In the genomic region with DNA sequence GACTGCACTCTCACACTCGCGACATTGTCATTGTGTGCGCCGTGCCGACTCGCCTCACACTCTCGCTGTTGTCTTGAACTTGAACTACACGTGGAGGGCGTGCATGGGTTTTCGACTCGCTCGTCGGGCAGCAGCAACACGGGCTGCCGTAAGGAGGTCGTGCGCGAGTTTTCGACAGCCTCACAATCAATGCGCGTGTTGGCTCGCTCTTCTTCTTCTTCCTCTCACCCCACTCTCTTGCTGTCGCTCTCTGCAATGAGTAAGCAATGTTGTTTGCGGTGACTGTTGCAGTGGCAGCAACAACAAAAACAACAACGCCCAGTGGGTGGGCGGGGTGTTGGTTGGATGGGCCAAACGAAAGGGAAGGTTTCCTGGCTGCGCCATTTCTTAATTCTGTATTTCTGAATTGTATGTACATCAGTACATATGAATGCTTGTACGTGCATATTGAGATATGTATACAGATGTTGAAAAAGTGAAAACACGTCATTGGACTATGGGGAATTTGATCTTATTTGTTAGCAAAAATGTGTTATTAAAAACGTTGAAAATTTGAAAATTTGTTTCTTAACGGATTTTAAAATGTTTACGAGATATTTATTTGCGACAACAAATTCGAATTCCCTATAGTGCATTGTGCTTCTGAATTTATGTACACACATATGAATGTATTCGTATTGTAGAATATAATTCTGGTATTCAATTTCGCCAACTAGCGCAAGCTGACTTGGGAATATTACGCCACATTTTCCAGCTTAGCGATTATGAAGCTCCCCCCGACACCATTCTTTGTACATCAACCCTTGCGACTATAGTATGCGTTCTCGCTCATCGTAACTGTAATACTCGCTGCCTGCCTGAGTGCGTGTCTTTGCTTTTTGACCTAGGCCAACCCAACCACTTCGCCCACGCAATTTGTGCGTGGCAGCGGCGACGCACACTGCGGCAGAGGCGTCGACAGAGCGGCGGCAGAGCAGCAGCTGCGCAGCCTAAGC, we compare ENCODE assay signal across 2 fruit fly cellular contexts.
TF ChIP-seq lines count a peak whose summit lies in the region.

No protein-coding gene starts in this region.

TF ChIP-seq in whole organism, embryonic, 481 proteins besides CTCF, POLR2A, EP300 and RAD21 (continued from another document and continues in another):
- TF ChIP-seq CG4282 (GFP tag; optimal IDR thresholded peaks at IDR 0.05; lab: Kevin White, UChicago): peak; percentile 34
- peak; percentile 97 for TF ChIP-seq kni (GFP tag; optimal IDR thresholded peaks at IDR 0.05; lab: Kevin White, UChicago)
- TF ChIP-seq pan (optimal IDR thresholded peaks at IDR 0.05; lab: Kevin White, UChicago): no peak
- TF ChIP-seq pan (GFP tag; optimal IDR thresholded peaks at IDR 0.05 in 1 of 2, IDR thresholded peaks at IDR 0.05 in 1 of 2): peak in 1 of 2 experiments; percentile 39
- no peak for TF ChIP-seq CG18011 (GFP tag; optimal IDR thresholded peaks at IDR 0.05; lab: Kevin White, UChicago)
- no peak for TF ChIP-seq BEAF-32 (GFP tag; optimal IDR thresholded peaks at IDR 0.05; lab: Kevin White, UChicago)
- no peak for TF ChIP-seq tio (GFP tag; optimal IDR thresholded peaks at IDR 0.05; lab: Kevin White, UChicago)
- TF ChIP-seq insv (GFP tag; optimal IDR thresholded peaks at IDR 0.05; lab: Kevin White, UChicago): peak in 1 of 2 experiments; percentile 73
- TF ChIP-seq CG11696 (GFP tag; IDR thresholded peaks at IDR 0.05; lab: Robert Waterston, UW): peak; percentile 40; the same call in 1 of the 2 replicates
- TF ChIP-seq Ets65A (GFP tag; lab: Kevin White, UChicago): peak; percentile 52
- no peak for TF ChIP-seq CG6683 (GFP tag; optimal IDR thresholded peaks at IDR 0.05; lab: Kevin White, UChicago)
- no peak for TF ChIP-seq Bdp1 (GFP tag; optimal IDR thresholded peaks at IDR 0.05; lab: Kevin White, UChicago)
- TF ChIP-seq maf-S (GFP tag; optimal IDR thresholded peaks at IDR 0.05; lab: Kevin White, UChicago): no peak
- no peak for TF ChIP-seq sc (optimal IDR thresholded peaks at IDR 0.05; lab: Kevin White, UChicago)
- peak; percentile 25 for TF ChIP-seq sc (GFP tag; optimal IDR thresholded peaks at IDR 0.05; lab: Kevin White, UChicago)
- TF ChIP-seq CG12942 (GFP tag; optimal IDR thresholded peaks at IDR 0.05; lab: Kevin White, UChicago): no peak
- no peak for TF ChIP-seq CG4404 (GFP tag; IDR thresholded peaks at IDR 0.05; lab: Robert Waterston, UW)
- TF ChIP-seq CG12769 (tag; optimal IDR thresholded peaks at IDR 0.05; lab: Kevin White, UChicago): peak; percentile 81
- TF ChIP-seq CG9437 (GFP tag; optimal IDR thresholded peaks at IDR 0.05; lab: Kevin White, UChicago): no peak
- TF ChIP-seq tup (GFP tag; optimal IDR thresholded peaks at IDR 0.05; lab: Kevin White, UChicago): no peak
- TF ChIP-seq Eip74EF (GFP tag; optimal IDR thresholded peaks at IDR 0.05; lab: Kevin White, UChicago): peak in 1 of 2 experiments; percentile 45
- no peak for TF ChIP-seq Camta (GFP tag; optimal IDR thresholded peaks at IDR 0.05; lab: Kevin White, UChicago)
- peak; percentile 22 for TF ChIP-seq CG10431 (GFP tag; optimal IDR thresholded peaks at IDR 0.05; lab: Kevin White, UChicago)
- peak; percentile 18; the same call in 1 of the 2 replicates for TF ChIP-seq ttk (GFP tag; IDR thresholded peaks at IDR 0.05; lab: Robert Waterston, UW)
- TF ChIP-seq gro (GFP tag; optimal IDR thresholded peaks at IDR 0.05; lab: Kevin White, UChicago): peak; percentile 55
- TF ChIP-seq wek (GFP tag; optimal IDR thresholded peaks at IDR 0.05; lab: Kevin White, UChicago): no peak
- peak; percentile 5 for TF ChIP-seq Dek (tag; optimal IDR thresholded peaks at IDR 0.05; lab: Kevin White, UChicago)
- 0 out of 2 replicates have a peak, but pooled peaks have one; percentile 6 for TF ChIP-seq ranshi (GFP tag; IDR thresholded peaks at IDR 0.05; lab: Robert Waterston, UW)
- no peak for TF ChIP-seq CG33213 (GFP tag; optimal IDR thresholded peaks at IDR 0.05; lab: Kevin White, UChicago)
- peak; percentile 93 for TF ChIP-seq dm (GFP tag; optimal IDR thresholded peaks at IDR 0.05; lab: Kevin White, UChicago)
- TF ChIP-seq Side (GFP tag; optimal IDR thresholded peaks at IDR 0.05; lab: Kevin White, UChicago): peak; percentile 44
- peak; percentile 67 for TF ChIP-seq CG4707 (GFP tag; optimal IDR thresholded peaks at IDR 0.05; lab: Kevin White, UChicago)
- TF ChIP-seq CG11560 (tag; IDR thresholded peaks at IDR 0.05; lab: Robert Waterston, UW): no peak
- peak; percentile 62; the same call in 1 of the 2 replicates for TF ChIP-seq seq (GFP tag; IDR thresholded peaks at IDR 0.05; lab: Robert Waterston, UW)
- no peak for TF ChIP-seq CG12104 (GFP tag; optimal IDR thresholded peaks at IDR 0.05; lab: Kevin White, UChicago)
- no peak for TF ChIP-seq psq (GFP tag; optimal IDR thresholded peaks at IDR 0.05; lab: Kevin White, UChicago)
- TF ChIP-seq gsb (GFP tag; IDR thresholded peaks at IDR 0.05; lab: Robert Waterston, UW): no peak
- TF ChIP-seq Myb (GFP tag; optimal IDR thresholded peaks at IDR 0.05; lab: Kevin White, UChicago): peak; percentile 31
- peak; percentile 51; the same call in 1 of the 2 replicates for TF ChIP-seq NFAT (GFP tag; IDR thresholded peaks at IDR 0.05; lab: Robert Waterston, UW)
- peak; percentile 100 for TF ChIP-seq chinmo (GFP tag; IDR thresholded peaks at IDR 0.05; lab: Robert Waterston, UW; ENCODE audit: partially characterized antibody)
- peak; percentile 58 for TF ChIP-seq sob (GFP tag; IDR thresholded peaks at IDR 0.05; lab: Robert Waterston, UW)
- no peak for TF ChIP-seq pita (GFP tag; optimal IDR thresholded peaks at IDR 0.05; lab: Kevin White, UChicago)
- no peak for TF ChIP-seq gt (GFP tag; IDR thresholded peaks at IDR 0.05; lab: Robert Waterston, UW)
- no peak for TF ChIP-seq dati (GFP tag; IDR thresholded peaks at IDR 0.05; lab: Robert Waterston, UW)
- TF ChIP-seq CG15011 (GFP tag; optimal IDR thresholded peaks at IDR 0.05; lab: Kevin White, UChicago): no peak
- no peak for TF ChIP-seq Gsc (GFP tag; IDR thresholded peaks at IDR 0.05; lab: Robert Waterston, UW)
- peak; percentile 97 for TF ChIP-seq Med (GFP tag; lab: Kevin White, UChicago)
- TF ChIP-seq CG16779 (GFP tag; IDR thresholded peaks at IDR 0.05; lab: Robert Waterston, UW): no peak
- no peak for TF ChIP-seq CG17612 (GFP tag; IDR thresholded peaks at IDR 0.05; lab: Robert Waterston, UW)
- TF ChIP-seq CG15514 (GFP tag; optimal IDR thresholded peaks at IDR 0.05; lab: Kevin White, UChicago): peak; percentile 7
- TF ChIP-seq CG15073 (GFP tag; optimal IDR thresholded peaks at IDR 0.05; lab: Kevin White, UChicago): no peak
- peak; percentile 1 for TF ChIP-seq CG2875 (GFP tag; optimal IDR thresholded peaks at IDR 0.05; lab: Kevin White, UChicago)
- peak; percentile 38 for TF ChIP-seq CG8388 (GFP tag; optimal IDR thresholded peaks at IDR 0.05; lab: Kevin White, UChicago)
- TF ChIP-seq ssp (GFP tag; IDR thresholded peaks at IDR 0.05; lab: Robert Waterston, UW): no peak
- TF ChIP-seq zfh2 (GFP tag; optimal IDR thresholded peaks at IDR 0.05; lab: Kevin White, UChicago): peak; percentile 42
- TF ChIP-seq Mes4 (GFP tag; optimal IDR thresholded peaks at IDR 0.05; lab: Kevin White, UChicago): no peak
- TF ChIP-seq CG10543 (GFP tag; optimal IDR thresholded peaks at IDR 0.05; lab: Kevin White, UChicago): peak; percentile 98
- TF ChIP-seq klu (GFP tag; IDR thresholded peaks at IDR 0.05; lab: Robert Waterston, UW): no peak
- no peak for TF ChIP-seq CG11398 (GFP tag; optimal IDR thresholded peaks at IDR 0.05; lab: Kevin White, UChicago)
- TF ChIP-seq Dip3 (GFP tag; optimal IDR thresholded peaks at IDR 0.05; lab: Kevin White, UChicago): no peak
- TF ChIP-seq CG6813 (GFP tag; optimal IDR thresholded peaks at IDR 0.05; lab: Kevin White, UChicago): peak; percentile 42

TF ChIP-seq in whole organism, prepupa, 60 proteins besides CTCF, POLR2A, EP300 and RAD21 (continued from another document):
- no peak for TF ChIP-seq Sox15 (GFP tag; optimal IDR thresholded peaks at IDR 0.05; lab: Kevin White, UChicago)
- no peak for TF ChIP-seq cyc (GFP tag; optimal IDR thresholded peaks at IDR 0.05; lab: Kevin White, UChicago)
- peak; percentile 66 for TF ChIP-seq CG16779 (tag; optimal IDR thresholded peaks at IDR 0.05; lab: Kevin White, UChicago)
